Fruit fly (Drosophila melanogaster) whole organism, embryonic: ENCODE measurements around the gene CG11986.

Experiments used
- CG2678 ChIP-seq: fragments of 200-800 bp; sonication (Bioruptor generic); optimal IDR thresholded peaks from 3 replicates; lab custom pipeline; 2019; ENCODE audit warnings: missing biosample characterization, mild to moderate bottlenecking, missing genetic modification characterization, moderate library complexity
- CG3995 ChIP-seq: fragments of 200-800 bp; sonication (Bioruptor generic); optimal IDR thresholded peaks from 3 replicates; lab custom pipeline; 2016; ENCODE audit warnings: missing biosample characterization, missing genetic modification characterization
- CG9817 ChIP-seq: fragments of 200-800 bp; sonication (Bioruptor generic); optimal IDR thresholded peaks from 2 replicates; lab custom pipeline; 2018; ENCODE audit warnings: missing biosample characterization, mild to moderate bottlenecking, missing genetic modification characterization, moderate library complexity
- CHES-1-like ChIP-seq: fragments of 200-800 bp; sonication (Bioruptor generic); optimal IDR thresholded peaks from 2 replicates; lab custom pipeline; 2016; ENCODE audit warnings: missing biosample characterization, missing genetic modification characterization
- Fer1 ChIP-seq: fragments of 200-800 bp; sonication (Bioruptor generic); optimal IDR thresholded peaks from 2 replicates; lab custom pipeline; 2017; ENCODE audit warnings: missing biosample characterization, mild to moderate bottlenecking, missing genetic modification characterization
- GATAe ChIP-seq: fragments of 200-800 bp; sonication (Bioruptor generic); conservative IDR thresholded peaks from 2 replicates; pipeline ENCODE4 v1.3.6; 2022; ENCODE audit warnings: missing biosample characterization, missing genetic modification characterization
- Sox102F ChIP-seq: fragments of 200-800 bp; sonication (Bioruptor generic); optimal IDR thresholded peaks from 2 replicates; lab custom pipeline; 2018; ENCODE audit warnings: missing biosample characterization, mild to moderate bottlenecking, missing genetic modification characterization, moderate library complexity
- gsb ChIP-seq: fragments of 200-800 bp; sonication (Bioruptor generic); IDR thresholded peaks from 2 replicates; pipeline ENCODE4 v1.3.6; 2022; ENCODE audit warnings: missing biosample characterization, missing genetic modification characterization
- hth ChIP-seq: fragments of >200 bp; optimal IDR thresholded peaks from 2 replicates; lab custom pipeline; 2017; ENCODE audit warnings: inconsistent platforms

DNA sequence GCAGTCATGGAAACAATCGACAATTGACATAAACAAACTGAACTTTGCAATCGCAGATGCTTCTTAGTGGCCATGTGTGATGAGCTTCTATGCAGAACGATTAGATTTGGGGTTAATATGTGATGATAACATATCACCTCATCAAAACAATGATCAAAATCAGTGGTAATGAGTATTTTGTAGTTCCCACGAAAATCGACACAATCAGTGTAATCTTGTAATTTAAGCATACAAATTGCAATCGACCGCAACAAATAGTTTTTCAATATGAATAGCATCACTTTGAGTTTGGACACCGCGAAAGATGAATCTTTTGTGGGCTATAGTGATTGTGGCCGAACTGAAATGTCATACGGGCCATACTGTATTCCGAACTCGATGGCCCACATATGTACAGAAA is 17.8 kb upstream of the CG11986 start, which contains the start of gene CG11977:
- no peak for TF ChIP-seq CG9817 (tag; lab: Kevin White, UChicago)
- TF ChIP-seq hth (lab: Kevin White, UChicago), result no peak
- TF ChIP-seq CHES-1-like (GFP tag; lab: Kevin White, UChicago), result no peak
- TF ChIP-seq Fer1 (GFP tag; lab: Kevin White, UChicago), result no peak
- TF ChIP-seq GATAe (GFP tag; lab: Robert Waterston, UW), result no peak
- no peak for TF ChIP-seq CG3995 (GFP tag; lab: Kevin White, UChicago)
- no peak for TF ChIP-seq Sox102F (GFP tag; lab: Kevin White, UChicago)
- no peak for TF ChIP-seq gsb (GFP tag; lab: Robert Waterston, UW)
- TF ChIP-seq CG2678 (tag; lab: Kevin White, UChicago), result no peak
